Worm (Caenorhabditis elegans) whole organism, late embryonic: ENCODE data around the gene abf-6.

ENCODE experiments used
- K02D7.2 ChIP-seq: sonication (generic microtip); optimal IDR thresholded peaks from 2 replicates; lab custom pipeline; 2017; ENCODE audit warnings: mild to moderate bottlenecking, missing genetic modification characterization, missing compliant biosample characterization
- T23F11.4 ChIP-seq: fragments of 200-800 bp; sonication (Bioruptor generic); optimal IDR thresholded peaks from 2 replicates; lab custom pipeline; 2018; ENCODE audit warnings: mild to moderate bottlenecking, missing genetic modification characterization, missing compliant biosample characterization
- ceh-19 ChIP-seq: fragments of 200-800 bp; sonication (Bioruptor generic); optimal IDR thresholded peaks from 2 replicates; lab custom pipeline; 2018; ENCODE audit warnings: mild to moderate bottlenecking, missing genetic modification characterization, missing compliant biosample characterization
- ceh-2 ChIP-seq: sonication (generic microtip); optimal IDR thresholded peaks from 2 replicates; lab custom pipeline; 2016; ENCODE audit warnings: missing genotype, missing genetic modification characterization, missing compliant biosample characterization
- fkh-10 ChIP-seq: fragments of 150-350 bp; optimal IDR thresholded peaks from 2 replicates; lab custom pipeline; 2014; ENCODE audit warnings: missing biosample characterization, missing genetic modification reagents, missing genetic modification characterization
- hlh-13 ChIP-seq: fragments of 200-800 bp; sonication (Bioruptor generic); optimal IDR thresholded peaks from 2 replicates; lab custom pipeline; 2018; ENCODE audit warnings: mild to moderate bottlenecking, missing genetic modification characterization, missing compliant biosample characterization
- hlh-15 ChIP-seq: sonication (generic microtip); optimal IDR thresholded peaks from 2 replicates; lab custom pipeline; 2016; ENCODE audit warnings: missing genetic modification characterization, missing compliant biosample characterization
- hlh-30 ChIP-seq: sonication (generic microtip); optimal IDR thresholded peaks from 2 replicates; lab custom pipeline; 2017; ENCODE audit warnings: antibody characterized with exemption, missing genetic modification characterization, missing compliant biosample characterization; ENCODE audit not compliant: insufficient read depth
- lin-11 ChIP-seq: fragments of 200-800 bp; sonication (Bioruptor generic); optimal IDR thresholded peaks from 2 replicates; lab custom pipeline; 2018; ENCODE audit warnings: mild to moderate bottlenecking, missing genetic modification characterization, missing compliant biosample characterization
- mec-3 ChIP-seq: sonication (generic microtip); optimal IDR thresholded peaks from 2 replicates; lab custom pipeline; 2016; ENCODE audit warnings: borderline replicate concordance, missing genetic modification characterization, missing compliant biosample characterization
- nfya-1 ChIP-seq: sonication (generic microtip); optimal IDR thresholded peaks from 2 replicates; lab custom pipeline; 2017; ENCODE audit warnings: missing genetic modification characterization, mild to moderate bottlenecking, missing compliant biosample characterization, antibody characterized with exemption, moderate library complexity
- nhr-11 ChIP-seq: fragments of 150-350 bp; optimal IDR thresholded peaks from 2 replicates; lab custom pipeline; 2014; ENCODE audit warnings: missing biosample characterization, missing genetic modification characterization
- odd-2 ChIP-seq: sonication (generic microtip); optimal IDR thresholded peaks from 2 replicates; lab custom pipeline; 2017; ENCODE audit warnings: antibody characterized with exemption, mild to moderate bottlenecking, missing genetic modification characterization, missing compliant biosample characterization
- tbx-2 ChIP-seq: sonication (generic microtip); optimal IDR thresholded peaks from 2 replicates; lab custom pipeline; 2016; ENCODE audit warnings: missing genetic modification characterization, missing compliant biosample characterization

- no peak for TF ChIP-seq ceh-2 (tag; lab: Kevin White, UChicago)
- no peak for TF ChIP-seq odd-2 (tag; lab: Kevin White, UChicago)
- TF ChIP-seq nhr-11, result no peak
- no peak for TF ChIP-seq T23F11.4 (GFP tag; lab: Kevin White, UChicago)
- TF ChIP-seq hlh-30 (tag; lab: Kevin White, UChicago), result no peak
- TF ChIP-seq ceh-19 (GFP tag; lab: Kevin White, UChicago), result no peak
- no peak for TF ChIP-seq mec-3 (tag; lab: Kevin White, UChicago)
- TF ChIP-seq hlh-13 (GFP tag; lab: Kevin White, UChicago), result no peak
- TF ChIP-seq hlh-15 (tag; lab: Kevin White, UChicago), result no peak
- TF ChIP-seq lin-11 (tag; lab: Kevin White, UChicago), result no peak
- no peak for TF ChIP-seq nfya-1 (tag; lab: Kevin White, UChicago)
- no peak for TF ChIP-seq tbx-2
- TF ChIP-seq fkh-10 (GFP tag; lab: Kevin White, UChicago), result no peak
- TF ChIP-seq K02D7.2 (tag; lab: Kevin White, UChicago), result no peak
Observed at ce11 chrX:12799831-12800230, 5.9 kb downstream of the abf-6 start.
